Worm (Caenorhabditis elegans) whole organism, young adult: Measurements from ENCODE around the gene warf-1.

Source experiments
- ama-1 ChIP-seq, 3 experiments: fragments of 150-350 bp in 1 of 3; sonication (generic microtip) in 2 of 3; optimal IDR thresholded peaks; 2 replicates each; lab custom pipeline; 2014 to 2018; ENCODE audit warnings: missing biosample characterization in 2 of 3, missing genetic modification characterization in 2 of 3, missing genetic modification reagents in 2 of 3
- attf-5 ChIP-seq: fragments of 200-800 bp; sonication (Bioruptor generic); optimal IDR thresholded peaks from 2 replicates; lab custom pipeline; 2018; ENCODE audit warnings: mild to moderate bottlenecking, missing genetic modification characterization, missing compliant biosample characterization
- cebp-2 ChIP-seq: fragments of 200-800 bp; sonication (Bioruptor generic); IDR thresholded peaks from 2 replicates; pipeline ENCODE4 v1.3.6; 2022; ENCODE audit warnings: missing genetic modification characterization, missing compliant biosample characterization
- ceh-27 ChIP-seq: fragments of 200-800 bp; sonication (Bioruptor generic); optimal IDR thresholded peaks from 2 replicates; lab custom pipeline; 2018; ENCODE audit warnings: mild to moderate bottlenecking, missing genetic modification characterization, moderate library complexity, missing compliant biosample characterization
- gei-17 ChIP-seq: fragments of 200-800 bp; sonication (Bioruptor generic); optimal IDR thresholded peaks from 2 replicates; lab custom pipeline; 2018; ENCODE audit warnings: mild to moderate bottlenecking, missing genetic modification characterization, missing compliant biosample characterization
- hrde-1 ChIP-seq: sonication (generic microtip); optimal IDR thresholded peaks from 2 replicates; lab custom pipeline; 2016; ENCODE audit warnings: missing genetic modification characterization, mild to moderate bottlenecking, missing compliant biosample characterization, moderate library complexity, missing genotype, missing genetic modification reagents, borderline replicate concordance
- lag-1 ChIP-seq: fragments of 200-800 bp; sonication (Bioruptor generic); IDR thresholded peaks from 2 replicates; pipeline ENCODE4 v1.3.6; 2022; ENCODE audit warnings: missing genetic modification reagents, missing genetic modification characterization, missing compliant biosample characterization
- let-607 ChIP-seq, 2 experiments: fragments of 200-800 bp in 1 of 2; sonication (Bioruptor generic) in 1 of 2; sonication (generic microtip) in 1 of 2; optimal IDR thresholded peaks; 2 replicates each; lab custom pipeline; 2016 to 2018; ENCODE audit warnings: mild to moderate bottlenecking in 2 of 2, missing compliant biosample characterization in 2 of 2, missing genetic modification characterization in 2 of 2, moderate library complexity in 2 of 2, missing genotype in 1 of 2
- lin-35 ChIP-seq, 3 experiments: fragments of 150-350 bp in 2 of 3; sonication (generic microtip) in 1 of 3; optimal IDR thresholded peaks; 2 replicates each; lab custom pipeline; 2014 to 2018; ENCODE audit warnings: missing biosample characterization in 3 of 3, missing genetic modification characterization in 3 of 3, missing genetic modification reagents in 3 of 3
- lir-1 ChIP-seq: fragments of 200-800 bp; sonication (Bioruptor generic); conservative IDR thresholded peaks from 2 replicates; pipeline ENCODE4 v1.3.6; 2022; ENCODE audit warnings: missing genetic modification reagents, missing genetic modification characterization, missing compliant biosample characterization
- lsl-1 ChIP-seq: fragments of 200-800 bp; sonication (Bioruptor generic); optimal IDR thresholded peaks from 2 replicates; lab custom pipeline; 2018; ENCODE audit warnings: mild to moderate bottlenecking, missing genetic modification characterization, moderate library complexity, missing compliant biosample characterization
- nfya-1 ChIP-seq: sonication (generic microtip); optimal IDR thresholded peaks from 2 replicates; lab custom pipeline; 2017; ENCODE audit warnings: antibody characterized with exemption, missing compliant biosample characterization, missing genetic modification characterization, borderline replicate concordance; ENCODE audit not compliant: insufficient read depth
- rcor-1 ChIP-seq: fragments of 200-800 bp; sonication (Bioruptor generic); IDR thresholded peaks from 2 replicates; pipeline ENCODE4 v1.3.6; 2022; ENCODE audit warnings: missing genetic modification reagents, missing genetic modification characterization, missing compliant biosample characterization

DNA sequence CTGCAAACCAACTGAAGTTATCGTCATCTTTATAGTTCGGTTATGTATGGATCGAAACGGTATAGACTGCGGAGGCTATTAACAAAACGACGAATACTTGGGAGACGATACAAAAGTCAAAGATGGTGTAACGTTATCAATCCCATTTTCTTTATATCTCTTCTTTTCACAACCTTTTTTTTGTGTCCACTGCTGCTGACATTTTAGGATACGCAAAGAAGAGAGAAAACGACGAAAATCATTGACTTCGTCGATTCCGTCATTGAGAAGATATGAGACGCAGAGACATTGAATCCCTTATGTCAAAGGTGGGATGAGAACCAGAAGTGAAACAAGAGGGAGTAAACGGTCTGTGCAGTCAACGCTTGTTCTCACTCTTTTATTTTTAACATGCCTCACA, 16.5 kb downstream of the warf-1 start, which contains the start of gene cima-1:
- TF ChIP-seq lin-35 (GFP tag; optimal IDR thresholded peaks at IDR 0.05; lab: Kevin White, UChicago): no peak
- no peak for TF ChIP-seq gei-17 (GFP tag; lab: Kevin White, UChicago)
- TF ChIP-seq ama-1 (optimal IDR thresholded peaks at IDR 0.05; lab: Kevin White, UChicago): no peak
- TF ChIP-seq ama-1 (GFP tag; optimal IDR thresholded peaks at IDR 0.05; lab: Kevin White, UChicago): no peak
- TF ChIP-seq cebp-2 (GFP tag; lab: Robert Waterston, UW): no peak
- no peak for TF ChIP-seq rcor-1 (GFP tag; lab: Robert Waterston, UW)
- no peak for TF ChIP-seq lag-1
- no peak for TF ChIP-seq lsl-1 (GFP tag; lab: Kevin White, UChicago)
- no peak for TF ChIP-seq nfya-1 (tag; lab: Kevin White, UChicago)
- no peak for TF ChIP-seq lir-1 (GFP tag; lab: Robert Waterston, UW)
- no peak for TF ChIP-seq ceh-27
- TF ChIP-seq hrde-1 (tag; lab: Kevin White, UChicago): no peak
- no peak for TF ChIP-seq let-607 (tag; optimal IDR thresholded peaks at IDR 0.05; lab: Kevin White, UChicago)
- no peak for TF ChIP-seq attf-5
